Fruit fly (Drosophila melanogaster) whole organism, embryonic: ENCODE data around the gene yellow-e2.

Source experiments
- B-H2 ChIP-seq: fragments of 200-800 bp; sonication (Bioruptor generic); optimal IDR thresholded peaks from 2 replicates; lab custom pipeline; 2018; ENCODE audit warnings: missing biosample characterization, mild to moderate bottlenecking, missing genetic modification characterization
- Bteb2 ChIP-seq: fragments of 200-800 bp; sonication (Bioruptor generic); optimal IDR thresholded peaks from 2 replicates; lab custom pipeline; 2016; ENCODE audit warnings: missing biosample characterization, missing genetic modification characterization
- C15 ChIP-seq: fragments of 200-800 bp; sonication (Bioruptor generic); IDR thresholded peaks from 3 replicates; pipeline ENCODE4 v1.3.6; 2022; ENCODE audit warnings: missing biosample characterization, missing genetic modification characterization
- CG10209 ChIP-seq: fragments of 200-800 bp; sonication (Bioruptor generic); optimal IDR thresholded peaks from 3 replicates; lab custom pipeline; 2017; ENCODE audit warnings: missing biosample characterization, mild to moderate bottlenecking, missing genetic modification characterization, missing genetic modification reagents
- CG10565 ChIP-seq: fragments of 200-800 bp; sonication (Bioruptor generic); optimal IDR thresholded peaks from 3 replicates; lab custom pipeline; 2016; ENCODE audit warnings: missing biosample characterization, mild to moderate bottlenecking, missing genetic modification characterization
- CG1233 ChIP-seq: fragments of 200-800 bp; sonication (Bioruptor generic); optimal IDR thresholded peaks from 4 replicates; lab custom pipeline; 2018; ENCODE audit warnings: missing biosample characterization, mild to moderate bottlenecking, missing genetic modification characterization
- CG14050 ChIP-seq: fragments of 200-800 bp; sonication (Bioruptor generic); IDR thresholded peaks from 3 replicates; pipeline ENCODE4 v1.3.6; 2022; ENCODE audit warnings: missing biosample characterization, missing genetic modification characterization
- CG18764 ChIP-seq: fragments of 200-800 bp; sonication (Bioruptor generic); optimal IDR thresholded peaks from 3 replicates; lab custom pipeline; 2016; ENCODE audit warnings: missing biosample characterization, missing genetic modification characterization
- CG2875 ChIP-seq: fragments of 200-800 bp; sonication (Bioruptor generic); optimal IDR thresholded peaks from 2 replicates; lab custom pipeline; 2017; ENCODE audit warnings: missing biosample characterization, mild to moderate bottlenecking, missing genetic modification characterization, missing genetic modification reagents
- CG31365 ChIP-seq: fragments of 200-800 bp; sonication (Bioruptor generic); optimal IDR thresholded peaks from 2 replicates; lab custom pipeline; 2018; ENCODE audit warnings: missing biosample characterization, mild to moderate bottlenecking, missing genetic modification characterization
- CG3163 ChIP-seq: fragments of 200-800 bp; sonication (Bioruptor generic); optimal IDR thresholded peaks from 3 replicates; lab custom pipeline; 2016; ENCODE audit warnings: missing biosample characterization, missing genetic modification characterization
- CG32767 ChIP-seq: fragments of 200-800 bp; sonication (Bioruptor generic); IDR thresholded peaks from 2 replicates; pipeline ENCODE4 v1.3.6; 2022; ENCODE audit warnings: missing biosample characterization, missing genetic modification characterization
- CG3407 ChIP-seq: fragments of 200-800 bp; sonication (Bioruptor generic); optimal IDR thresholded peaks from 2 replicates; lab custom pipeline; 2018; ENCODE audit warnings: missing biosample characterization, mild to moderate bottlenecking, missing genetic modification characterization
- CG42726 ChIP-seq: fragments of 200-800 bp; sonication (Bioruptor generic); IDR thresholded peaks from 2 replicates; pipeline ENCODE4 v1.3.6; 2022; ENCODE audit warnings: missing biosample characterization, missing genetic modification characterization; ENCODE audit not compliant: partially characterized antibody
- CG4404 ChIP-seq: fragments of 200-800 bp; sonication (Bioruptor generic); IDR thresholded peaks from 2 replicates; pipeline ENCODE4 v1.3.6; 2022; ENCODE audit warnings: missing biosample characterization, missing genetic modification characterization
- CG5180 ChIP-seq: fragments of 200-800 bp; sonication (Bioruptor generic); optimal IDR thresholded peaks from 3 replicates; lab custom pipeline; 2017; ENCODE audit warnings: missing biosample characterization, missing genetic modification characterization, mild to moderate bottlenecking, moderate library complexity, missing genetic modification reagents
- CG5245 ChIP-seq: fragments of 200-800 bp; sonication (Bioruptor generic); optimal IDR thresholded peaks from 3 replicates; lab custom pipeline; 2016; ENCODE audit warnings: missing biosample characterization, missing genetic modification characterization
- CG6654 ChIP-seq: fragments of 200-800 bp; sonication (Bioruptor generic); optimal IDR thresholded peaks from 2 replicates; lab custom pipeline; 2017; ENCODE audit warnings: missing biosample characterization, mild to moderate bottlenecking, missing genetic modification characterization
- CG6854 ChIP-seq: fragments of 200-800 bp; sonication (Bioruptor generic); optimal IDR thresholded peaks from 3 replicates; lab custom pipeline; 2017; ENCODE audit warnings: missing biosample characterization, mild to moderate bottlenecking, missing genetic modification characterization
- CG7372 ChIP-seq: fragments of 200-800 bp; sonication (Bioruptor generic); IDR thresholded peaks from 2 replicates; pipeline ENCODE4 v1.3.6; 2022; ENCODE audit warnings: missing biosample characterization, missing genetic modification characterization
- CG7786 ChIP-seq: fragments of 200-800 bp; sonication (Bioruptor generic); optimal IDR thresholded peaks from 2 replicates; lab custom pipeline; 2016; ENCODE audit warnings: missing biosample characterization, missing genetic modification characterization
- CG8478 ChIP-seq: fragments of >200 bp; optimal IDR thresholded peaks from 2 replicates; lab custom pipeline; 2018
- CG9932 ChIP-seq: fragments of 200-800 bp; sonication (Bioruptor generic); IDR thresholded peaks from 2 replicates; pipeline ENCODE4 v1.3.6; 2022; ENCODE audit warnings: missing biosample characterization, missing genetic modification characterization
- Dfd ChIP-seq, 2 experiments: fragments of >200 bp; optimal IDR thresholded peaks; 2 replicates each; lab custom pipeline; 2017; ENCODE audit warnings: missing biosample characterization in 2 of 2, missing genetic modification characterization in 2 of 2
- H15 ChIP-seq: fragments of 200-800 bp; sonication (Bioruptor generic); IDR thresholded peaks from 3 replicates; pipeline ENCODE4 v1.3.6; 2022; ENCODE audit warnings: missing biosample characterization, missing genetic modification characterization
- HLHmδ ChIP-seq: fragments of 200-800 bp; sonication (Bioruptor generic); optimal IDR thresholded peaks from 2 replicates; lab custom pipeline; 2018; ENCODE audit warnings: missing biosample characterization, mild to moderate bottlenecking, missing genetic modification characterization, moderate library complexity
- Hey ChIP-seq: fragments of 200-800 bp; sonication (Bioruptor generic); optimal IDR thresholded peaks from 3 replicates; lab custom pipeline; 2018; ENCODE audit warnings: missing biosample characterization, mild to moderate bottlenecking, missing genetic modification characterization
- Hsf ChIP-seq: fragments of 200-800 bp; sonication (Bioruptor generic); optimal IDR thresholded peaks from 3 replicates; lab custom pipeline; 2016; ENCODE audit warnings: missing biosample characterization, missing genetic modification characterization
- MTF-1 ChIP-seq: fragments of 200-800 bp; sonication (Bioruptor generic); optimal IDR thresholded peaks from 2 replicates; lab custom pipeline; 2018; ENCODE audit warnings: missing biosample characterization, mild to moderate bottlenecking, missing genetic modification characterization, borderline replicate concordance
- Nf-YB ChIP-seq: fragments of 200-800 bp; sonication (Bioruptor generic); optimal IDR thresholded peaks from 3 replicates; lab custom pipeline; 2019; ENCODE audit warnings: missing biosample characterization, mild to moderate bottlenecking, missing genetic modification characterization, moderate library complexity
- Rfx ChIP-seq: fragments of 200-800 bp; sonication (Bioruptor generic); IDR thresholded peaks from 2 replicates; pipeline ENCODE4 v1.3.6; 2022; ENCODE audit warnings: missing biosample characterization, missing genetic modification characterization
- Taf1 ChIP-seq: fragments of 200-800 bp; sonication (Bioruptor generic); IDR thresholded peaks from 2 replicates; pipeline ENCODE4 v1.3.6; 2022; ENCODE audit warnings: missing biosample characterization, missing genetic modification characterization
- ase ChIP-seq: fragments of 200-800 bp; sonication (Bioruptor generic); IDR thresholded peaks from 3 replicates; pipeline ENCODE4 v1.3.6; 2022; ENCODE audit warnings: missing biosample characterization, missing genetic modification characterization
- bab2 ChIP-seq: fragments of 200-800 bp; sonication (Bioruptor generic); optimal IDR thresholded peaks from 2 replicates; lab custom pipeline; 2016; ENCODE audit warnings: missing biosample characterization, missing genetic modification characterization
- crc ChIP-seq: fragments of 200-800 bp; sonication (Bioruptor generic); optimal IDR thresholded peaks from 2 replicates; lab custom pipeline; 2016; ENCODE audit warnings: missing biosample characterization, missing genetic modification characterization
- crp ChIP-seq, 2 experiments: fragments of 200-800 bp; sonication (Bioruptor generic); optimal IDR thresholded peaks; 2 replicates in 1 of 2; 3 replicates in 1 of 2; lab custom pipeline; 2017; ENCODE audit warnings: missing biosample characterization in 2 of 2, missing genetic modification characterization in 2 of 2, mild to moderate bottlenecking in 1 of 2, moderate library complexity in 1 of 2
- esg ChIP-seq: fragments of 200-800 bp; sonication (Bioruptor generic); conservative IDR thresholded peaks from 2 replicates; pipeline ENCODE4 v1.3.6; 2022; ENCODE audit warnings: missing biosample characterization, missing genetic modification characterization
- fd64A ChIP-seq: fragments of 200-800 bp; sonication (Bioruptor generic); optimal IDR thresholded peaks from 3 replicates; lab custom pipeline; 2018; ENCODE audit warnings: missing biosample characterization, mild to moderate bottlenecking, missing genetic modification characterization
- fd96Cb ChIP-seq: fragments of 200-800 bp; sonication (Bioruptor generic); optimal IDR thresholded peaks from 2 replicates; lab custom pipeline; 2018; ENCODE audit warnings: missing biosample characterization, mild to moderate bottlenecking, missing genetic modification characterization, moderate library complexity
- ham ChIP-seq: fragments of 200-800 bp; sonication (Bioruptor generic); IDR thresholded peaks from 2 replicates; pipeline ENCODE4 v1.3.6; 2022; ENCODE audit warnings: missing biosample characterization, missing genetic modification characterization
- hb ChIP-seq: fragments of 200-800 bp; sonication (Bioruptor generic); IDR thresholded peaks from 3 replicates; pipeline ENCODE4 v1.3.6; 2022; ENCODE audit warnings: missing biosample characterization, missing genetic modification characterization; ENCODE audit not compliant: partially characterized antibody
- p53 ChIP-seq: fragments of 200-800 bp; sonication (Bioruptor generic); optimal IDR thresholded peaks from 2 replicates; lab custom pipeline; 2016; ENCODE audit warnings: missing biosample characterization, missing genetic modification characterization
- pan ChIP-seq, 4 experiments: fragments of >200 bp in 3 of 4; fragments of 200-800 bp in 1 of 4; sonication (Bioruptor generic) in 1 of 4; optimal IDR thresholded peaks in 3 of 4; IDR thresholded peaks in 1 of 4; 2 replicates each; pipeline versions ENCODE4 v1.3.6 to Lab custom; 2017 to 2022; ENCODE audit warnings: missing biosample characterization in 2 of 4, missing genetic modification characterization in 2 of 4, mixed read lengths in 1 of 4
- row ChIP-seq: fragments of 200-800 bp; sonication (Bioruptor generic); IDR thresholded peaks from 3 replicates; pipeline ENCODE4 v1.3.6; 2022; ENCODE audit warnings: missing biosample characterization, missing genetic modification characterization
- stwl ChIP-seq: fragments of 200-800 bp; sonication (Bioruptor generic); optimal IDR thresholded peaks from 3 replicates; lab custom pipeline; 2018; ENCODE audit warnings: missing biosample characterization, mild to moderate bottlenecking, missing genetic modification characterization, moderate library complexity
- tna ChIP-seq: fragments of 200-800 bp; sonication (Bioruptor generic); IDR thresholded peaks from 2 replicates; pipeline ENCODE4 v1.3.6; 2022; ENCODE audit warnings: missing biosample characterization, missing genetic modification characterization; ENCODE audit not compliant: partially characterized antibody
- twi ChIP-seq: fragments of 200-800 bp; optimal IDR thresholded peaks from 2 replicates; lab custom pipeline; 2019; ENCODE audit warnings: missing biosample characterization, mild to moderate bottlenecking, missing genetic modification characterization, moderate library complexity
- tx ChIP-seq: fragments of 200-800 bp; sonication (Bioruptor generic); optimal IDR thresholded peaks from 2 replicates; lab custom pipeline; 2016; ENCODE audit warnings: missing biosample characterization, missing genetic modification characterization
- unc-4 ChIP-seq: fragments of 200-800 bp; sonication (Bioruptor generic); IDR thresholded peaks from 2 replicates; pipeline ENCODE4 v1.3.6; 2022; ENCODE audit warnings: missing biosample characterization, missing genetic modification characterization; ENCODE audit not compliant: partially characterized antibody
- unpg ChIP-seq: fragments of 200-800 bp; sonication (Bioruptor generic); optimal IDR thresholded peaks from 3 replicates; lab custom pipeline; 2018; ENCODE audit warnings: missing biosample characterization, mild to moderate bottlenecking, missing genetic modification characterization, moderate library complexity

yellow-e2 gene

dm6 chr3R:13453955-13454354 lies 47.2 kb upstream of the yellow-e2 start (continued):
- TF ChIP-seq CG2875 (GFP tag; lab: Kevin White, UChicago) = peak; percentile 22
- peak; percentile 35 for TF ChIP-seq tx (GFP tag; lab: Kevin White, UChicago)
- TF ChIP-seq CG5245 (GFP tag; lab: Kevin White, UChicago) = peak; percentile 13
- no peak for TF ChIP-seq CG42726
- peak; percentile 58; the same call in 1 of the 3 replicates for TF ChIP-seq C15 (GFP tag; lab: Robert Waterston, UW)
- TF ChIP-seq crp (GFP tag; optimal IDR thresholded peaks at IDR 0.05; lab: Kevin White, UChicago) = no peak
- TF ChIP-seq CG31365 (tag; lab: Kevin White, UChicago) = no peak
- no peak for TF ChIP-seq tna (GFP tag; lab: Robert Waterston, UW)
- TF ChIP-seq unc-4 (GFP tag; lab: Robert Waterston, UW) = no peak
- TF ChIP-seq CG5180 (GFP tag; lab: Kevin White, UChicago) = peak; percentile 31
- TF ChIP-seq Bteb2 (GFP tag; lab: Kevin White, UChicago) = peak; percentile 57
- TF ChIP-seq Hey (tag; lab: Kevin White, UChicago) = no peak
- no peak for TF ChIP-seq Dfd (GFP tag; optimal IDR thresholded peaks at IDR 0.05; lab: Kevin White, UChicago)
- peak; percentile 13 for TF ChIP-seq CG6654 (GFP tag; lab: Kevin White, UChicago)
- no peak for TF ChIP-seq pan (optimal IDR thresholded peaks at IDR 0.05; lab: Kevin White, UChicago)
- peak in 1 of 2 experiments; percentile 84 for TF ChIP-seq pan (GFP tag; optimal IDR thresholded peaks at IDR 0.05 in 1 of 2, IDR thresholded peaks at IDR 0.05 in 1 of 2)
- TF ChIP-seq Taf1 (GFP tag; lab: Robert Waterston, UW) = peak; percentile 87
- peak; percentile 21 for TF ChIP-seq CG3407
- TF ChIP-seq row = peak; percentile 81
- TF ChIP-seq CG14050 (GFP tag; lab: Robert Waterston, UW) = peak; percentile 31; the same call in 1 of the 3 replicates
- no peak for TF ChIP-seq HLHmδ (GFP tag; lab: Kevin White, UChicago)
- peak; percentile 65 for TF ChIP-seq fd96Cb
- TF ChIP-seq twi (tag; lab: Kevin White, UChicago) = peak; percentile 10
- TF ChIP-seq CG10209 (GFP tag; lab: Kevin White, UChicago) = peak; percentile 61
- peak; percentile 16 for TF ChIP-seq crc
- TF ChIP-seq Nf-YB (GFP tag; lab: Kevin White, UChicago) = no peak
- TF ChIP-seq hb = no peak
- TF ChIP-seq CG7786 (GFP tag; lab: Kevin White, UChicago) = peak; percentile 62
- TF ChIP-seq p53 (GFP tag; lab: Kevin White, UChicago) = no peak
- TF ChIP-seq MTF-1 = peak; percentile 20
- TF ChIP-seq ase = peak; percentile 33; the same call in 2 of the 3 replicates
- TF ChIP-seq CG4404 (GFP tag; lab: Robert Waterston, UW) = peak; percentile 37; the same call in 1 of the 2 replicates
- no peak for TF ChIP-seq CG10565 (GFP tag; lab: Kevin White, UChicago)
- peak; percentile 5 for TF ChIP-seq B-H2
- TF ChIP-seq Rfx (GFP tag; lab: Robert Waterston, UW) = peak; percentile 88
- peak; percentile 35 for TF ChIP-seq CG6854 (GFP tag; lab: Kevin White, UChicago)
- TF ChIP-seq CG8478 (lab: Kevin White, UChicago) = no peak
- no peak for TF ChIP-seq fd64A (GFP tag; lab: Kevin White, UChicago)
- no peak for TF ChIP-seq stwl (tag; lab: Kevin White, UChicago)
- peak; percentile 56 for TF ChIP-seq CG7372 (GFP tag; lab: Robert Waterston, UW)
- TF ChIP-seq Hsf (GFP tag; lab: Kevin White, UChicago) = peak; percentile 51
- TF ChIP-seq esg (GFP tag; lab: Robert Waterston, UW) = peak; percentile 74
- 0 out of 3 replicates have a peak, but pooled peaks have one; percentile 53 for TF ChIP-seq H15 (GFP tag; lab: Robert Waterston, UW)
- TF ChIP-seq CG1233 (GFP tag; lab: Kevin White, UChicago) = peak; percentile 56
- TF ChIP-seq CG3163 (GFP tag; lab: Kevin White, UChicago) = no peak
- TF ChIP-seq bab2 (GFP tag; lab: Kevin White, UChicago) = peak; percentile 67
- peak; percentile 45; the same call in 1 of the 2 replicates for TF ChIP-seq CG32767 (GFP tag; lab: Robert Waterston, UW)
- TF ChIP-seq unpg (GFP tag; lab: Kevin White, UChicago) = peak; percentile 82
- peak; percentile 90 for TF ChIP-seq CG9932 (GFP tag; lab: Robert Waterston, UW)
- TF ChIP-seq CG18764 = no peak
- TF ChIP-seq ham = 0 out of 2 replicates have a peak, but pooled peaks have one; percentile 17
